Fruit fly (Drosophila melanogaster) S2 (cell line): ENCODE measurements around the gene Nt5a.

Experiments
- CG8478 ChIP-seq: fragments of >200 bp; optimal IDR thresholded peaks from 2 replicates; lab custom pipeline; 2018
- CTCF ChIP-seq, 2 experiments: fragments of >200 bp; optimal IDR thresholded peaks; 2 replicates each; lab custom pipeline; 2018

DNA sequence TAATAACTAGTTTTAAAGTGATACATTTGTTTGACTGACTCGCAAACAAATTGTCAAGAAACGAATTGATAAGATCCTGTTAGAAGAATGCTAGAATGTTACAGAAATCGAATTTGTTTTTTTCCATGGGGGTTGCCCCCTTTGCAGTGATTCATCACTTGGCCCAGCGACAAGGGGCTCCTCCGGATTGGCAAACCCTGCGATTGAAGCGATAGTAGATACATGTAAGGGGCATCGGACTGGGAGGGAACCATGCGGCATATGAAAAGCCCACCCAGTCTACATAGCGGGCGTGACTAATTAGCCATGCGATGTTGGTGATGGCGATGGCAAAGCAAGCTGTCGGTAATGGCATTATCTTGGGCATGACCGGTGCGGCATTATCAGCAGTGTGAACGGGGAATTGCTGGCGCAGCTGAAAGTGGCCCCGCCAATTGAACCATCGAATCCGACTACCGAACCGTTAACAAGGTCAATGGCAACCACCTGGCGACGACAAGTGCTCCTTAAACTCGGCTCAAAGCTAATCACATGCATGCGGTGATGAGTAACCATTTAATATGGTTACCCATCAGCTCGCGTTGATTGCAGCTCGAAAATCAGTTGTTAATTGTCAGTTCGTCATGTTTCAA, 39.9 kb upstream of the Nt5a start:
- TF ChIP-seq CTCF (optimal IDR thresholded peaks at IDR 0.05; lab: Kevin White, UChicago), result no peak
- TF ChIP-seq CG8478, result no peak
